Fruit fly (Drosophila melanogaster): ENCODE data around the gene HisRS.
A peak's percentile ranks its signal among the peaks of the same experiment; 100 is the strongest.

The HisRS gene

DNA sequence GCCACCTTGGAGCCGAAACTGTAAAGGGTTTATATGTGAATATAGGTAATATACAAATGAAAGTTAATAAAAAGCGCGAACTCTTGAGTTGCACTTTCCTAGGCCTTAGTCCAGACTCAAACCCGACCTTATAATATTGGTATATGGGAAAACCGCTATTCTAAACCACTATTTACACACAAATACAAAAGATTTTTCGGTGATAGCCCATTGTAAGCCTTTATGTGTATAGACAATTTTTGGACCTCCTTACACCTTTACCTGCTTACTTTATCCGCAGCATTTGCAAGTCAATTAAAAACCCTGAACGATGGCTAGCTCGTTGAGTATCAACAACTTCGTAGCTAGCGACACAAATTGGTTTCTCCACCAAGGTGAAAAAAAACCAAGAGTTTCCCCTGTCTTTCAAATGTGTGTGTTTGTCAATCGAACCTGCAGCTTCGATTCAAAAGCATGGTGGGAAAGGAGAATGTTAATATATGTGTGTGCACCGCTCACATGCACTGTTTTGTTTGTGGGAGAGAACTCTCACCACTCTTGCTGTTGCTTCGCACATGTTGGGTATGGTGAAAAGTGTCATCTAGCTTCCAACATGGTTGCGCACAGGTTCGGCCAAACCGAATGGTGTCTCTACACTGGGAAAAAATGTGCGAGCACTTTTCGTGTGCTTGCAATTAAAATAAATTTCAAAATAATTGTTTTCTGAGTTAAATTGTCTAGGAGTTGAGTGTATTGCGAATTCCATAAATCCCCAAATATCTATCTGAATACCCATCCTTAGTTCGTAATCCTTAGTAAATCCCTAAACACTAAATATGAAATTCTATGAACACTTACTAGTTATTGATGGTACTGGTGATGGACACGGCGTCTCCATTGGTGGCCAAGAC is 8.3 kb upstream of the HisRS start (continued):
- TF ChIP-seq tap (tag; optimal IDR thresholded peaks at IDR 0.05) (peak; percentile 59), BtbVII (GFP tag; optimal IDR thresholded peaks at IDR 0.05) (peak; percentile 78), trem (tag; optimal IDR thresholded peaks at IDR 0.05) (peak; percentile 39), Spps (tag; optimal IDR thresholded peaks at IDR 0.05) (peak; percentile 62), CG43689 (GFP tag; IDR thresholded peaks at IDR 0.05) (peak; percentile 41), CG4730 (GFP tag; IDR thresholded peaks at IDR 0.05) (peak; percentile 68), CG11398 (GFP tag; optimal IDR thresholded peaks at IDR 0.05) (peak; percentile 48), slbo (GFP tag; IDR thresholded peaks at IDR 0.05) (peak; percentile 75), CG17186 (GFP tag; optimal IDR thresholded peaks at IDR 0.05) (peak; percentile 39), CG2120 (GFP tag; optimal IDR thresholded peaks at IDR 0.05) (peak; percentile 80), CG10462 (GFP tag; optimal IDR thresholded peaks at IDR 0.05) (peak; percentile 49), CG8944 (GFP tag; optimal IDR thresholded peaks at IDR 0.05) (peak; percentile 60), gem (tag; optimal IDR thresholded peaks at IDR 0.05) (peak; percentile 83), Side (GFP tag; optimal IDR thresholded peaks at IDR 0.05) (peak; percentile 75), ttk (GFP tag; IDR thresholded peaks at IDR 0.05) (peak; percentile 68), CTCF (GFP tag; optimal IDR thresholded peaks at IDR 0.05) (peak; percentile 40), CG32532 (GFP tag; IDR thresholded peaks at IDR 0.05) (peak; percentile 85), CG34376 (GFP tag; optimal IDR thresholded peaks at IDR 0.05) (no peak), CG4404 (GFP tag; IDR thresholded peaks at IDR 0.05) (no peak), CG13296 (GFP tag; optimal IDR thresholded peaks at IDR 0.05) (peak; percentile 50), pros (GFP tag; optimal IDR thresholded peaks at IDR 0.05) (peak; percentile 76), Dfd (GFP tag; optimal IDR thresholded peaks at IDR 0.05) (no peak), tgo (GFP tag; IDR thresholded peaks at IDR 0.05) (peak; percentile 79; the same call in 2 of the 3 replicates), CG14860 (GFP tag; IDR thresholded peaks at IDR 0.05; ENCODE audit: partially characterized antibody) (no peak), CG15479 (GFP tag; optimal IDR thresholded peaks at IDR 0.05) (no peak), Sox102F (GFP tag; optimal IDR thresholded peaks at IDR 0.05) (peak; percentile 79), ro (GFP tag; IDR thresholded peaks at IDR 0.05) (peak; percentile 52; the same call in 1 of the 2 replicates), Elba2 (GFP tag; optimal IDR thresholded peaks at IDR 0.05) (no peak), Nf-YC (tag; optimal IDR thresholded peaks at IDR 0.05) (no peak), bsh (GFP tag; optimal IDR thresholded peaks at IDR 0.05) (peak; percentile 38 to 81), CG10959 (GFP tag; IDR thresholded peaks at IDR 0.05) (peak; percentile 35; the same call in 1 of the 2 replicates), TFAM (GFP tag; optimal IDR thresholded peaks at IDR 0.05) (peak; percentile 32), sima (GFP tag; optimal IDR thresholded peaks at IDR 0.05) (peak; percentile 56), odd (GFP tag; optimal IDR thresholded peaks at IDR 0.05) (peak; percentile 31), CG18619 (GFP tag; optimal IDR thresholded peaks at IDR 0.05) (peak; percentile 54), Atf6 (GFP tag; IDR thresholded peaks at IDR 0.05) (peak; percentile 88), Myb (GFP tag; optimal IDR thresholded peaks at IDR 0.05) (peak; percentile 49), pan (optimal IDR thresholded peaks at IDR 0.05) (no peak), pan (GFP tag; optimal IDR thresholded peaks at IDR 0.05 in 1 of 2, IDR thresholded peaks at IDR 0.05 in 1 of 2) (peak in 1 of 2 experiments; percentile 90), Mes4 (GFP tag; optimal IDR thresholded peaks at IDR 0.05) (peak; percentile 71), fd3F (GFP tag; optimal IDR thresholded peaks at IDR 0.05) (no peak), CG14965 (GFP tag; optimal IDR thresholded peaks at IDR 0.05; ENCODE audit: borderline replicate concordance) (peak; percentile 51), CG10321 (GFP tag; IDR thresholded peaks at IDR 0.05) (peak; percentile 37; the same call in 1 of the 2 replicates), CG2202 (tag; optimal IDR thresholded peaks at IDR 0.05) (peak; percentile 52), CG18011 (GFP tag; optimal IDR thresholded peaks at IDR 0.05) (peak; percentile 68), CG2712 (tag; optimal IDR thresholded peaks at IDR 0.05) (peak; percentile 78), CG1233 (GFP tag; optimal IDR thresholded peaks at IDR 0.05) (peak; percentile 67), CG17385 (GFP tag; optimal IDR thresholded peaks at IDR 0.05) (peak; percentile 54), sr (GFP tag; IDR thresholded peaks at IDR 0.05) (peak; percentile 72), CG14441 (GFP tag; IDR thresholded peaks at IDR 0.05) (peak; percentile 84)
